Worm (Caenorhabditis elegans): ENCODE measurements around the gene C56G2.9.

Gene C56G2.9

ce11 chrIII:6312244-6312643 lies 30.9 kb downstream of the C56G2.9 start:
- no peak for TF ChIP-seq sea-2 (GFP tag; optimal IDR thresholded peaks at IDR 0.05)
- TF ChIP-seq ceh-16 (tag; optimal IDR thresholded peaks at IDR 0.05): no peak
- no peak for TF ChIP-seq nhr-67 (tag; optimal IDR thresholded peaks at IDR 0.05)
- no peak for TF ChIP-seq eor-1 (tag; optimal IDR thresholded peaks at IDR 0.05)
- no peak for TF ChIP-seq nhr-77 (tag; optimal IDR thresholded peaks at IDR 0.05)
- TF ChIP-seq jun-1 (tag; optimal IDR thresholded peaks at IDR 0.05): no peak
- no peak for TF ChIP-seq zag-1 (tag; optimal IDR thresholded peaks at IDR 0.05)
- no peak for TF ChIP-seq nhr-28 (tag; optimal IDR thresholded peaks at IDR 0.05)
- TF ChIP-seq nhr-43 (tag; optimal IDR thresholded peaks at IDR 0.05; ENCODE audit: poor library complexity, severe bottlenecking): no peak
- no peak for TF ChIP-seq unc-39 (tag; optimal IDR thresholded peaks at IDR 0.05)
- no peak for TF ChIP-seq lsy-12 (tag; optimal IDR thresholded peaks at IDR 0.05)
- TF ChIP-seq ceh-82 (tag; optimal IDR thresholded peaks at IDR 0.05): no peak
- TF ChIP-seq lin-39 (tag; optimal IDR thresholded peaks at IDR 0.05): no peak
- no peak for TF ChIP-seq aly-2 (tag; optimal IDR thresholded peaks at IDR 0.05)
- no peak for TF ChIP-seq ztf-11 (tag; optimal IDR thresholded peaks at IDR 0.05)
- TF ChIP-seq nhr-76 (tag; optimal IDR thresholded peaks at IDR 0.05): no peak
- no peak for TF ChIP-seq nfya-1 (tag; optimal IDR thresholded peaks at IDR 0.05; ENCODE audit: insufficient read depth)

ce11 chrIII:6311452-6311851 lies 31.7 kb downstream of the C56G2.9 start:
- no peak for TF ChIP-seq elt-2 (tag; optimal IDR thresholded peaks at IDR 0.05)
- TF ChIP-seq fkh-2 (tag; optimal IDR thresholded peaks at IDR 0.05): no peak
- TF ChIP-seq ceh-82 (tag; optimal IDR thresholded peaks at IDR 0.05): no peak
- TF ChIP-seq lin-39 (tag; optimal IDR thresholded peaks at IDR 0.05): peak; percentile 26
- TF ChIP-seq tbx-2 (tag; optimal IDR thresholded peaks at IDR 0.05): no peak

- TF ChIP-seq fkh-10 (GFP tag; optimal IDR thresholded peaks at IDR 0.05) (peak; percentile 43), lin-39 (tag; optimal IDR thresholded peaks at IDR 0.05) (no peak)
These were observed 32.8 kb downstream of the C56G2.9 start for ce11 chrIII:6310352-6310751.

ce11 chrIII:6309066-6309465 lies 34.1 kb downstream of the C56G2.9 start, which contains the start of gene gar-2:
gar-2 (plus strand) TSS chrIII:6309366.
- TF ChIP-seq jun-1 (tag; optimal IDR thresholded peaks at IDR 0.05) (no peak), pha-4 (tag; optimal IDR thresholded peaks at IDR 0.05) (no peak), unc-62 (GFP tag; optimal IDR thresholded peaks at IDR 0.05) (no peak)

ce11 chrIII:6307832-6308231 lies 35.3 kb downstream of the C56G2.9 start:
- TF ChIP-seq ceh-28 (tag; optimal IDR thresholded peaks at IDR 0.05) (no peak), unc-62 (GFP tag; optimal IDR thresholded peaks at IDR 0.05) (no peak), elt-3 (tag; optimal IDR thresholded peaks at IDR 0.05) (no peak), elt-1 (tag; optimal IDR thresholded peaks at IDR 0.05) (peak; percentile 67), fkh-10 (GFP tag; optimal IDR thresholded peaks at IDR 0.05) (peak; percentile 22), R02D3.7 (tag; optimal IDR thresholded peaks at IDR 0.05) (no peak), tbx-2 (tag; optimal IDR thresholded peaks at IDR 0.05) (no peak), nhr-67 (tag; optimal IDR thresholded peaks at IDR 0.05) (no peak), ama-1 (optimal IDR thresholded peaks at IDR 0.05) (no peak), zag-1 (tag; optimal IDR thresholded peaks at IDR 0.05) (no peak), daf-12 (tag; optimal IDR thresholded peaks at IDR 0.05) (no peak), nfya-1 (tag; optimal IDR thresholded peaks at IDR 0.05; ENCODE audit: insufficient read depth) (peak; percentile 41), fkh-2 (tag; optimal IDR thresholded peaks at IDR 0.05) (no peak), lin-39 (tag; optimal IDR thresholded peaks at IDR 0.05) (no peak)

- no peak for TF ChIP-seq ZK546.5 (tag; optimal IDR thresholded peaks at IDR 0.05)
- no peak for TF ChIP-seq ama-1 (optimal IDR thresholded peaks at IDR 0.05)
- no peak for TF ChIP-seq lin-39 (tag; optimal IDR thresholded peaks at IDR 0.05)
- TF ChIP-seq pqm-1 (tag; optimal IDR thresholded peaks at IDR 0.05): no peak
- no peak for TF ChIP-seq nhr-77 (tag; optimal IDR thresholded peaks at IDR 0.05)
- no peak for TF ChIP-seq lin-15B (tag; optimal IDR thresholded peaks at IDR 0.05)
- no peak for TF ChIP-seq nhr-67 (tag; optimal IDR thresholded peaks at IDR 0.05)
- no peak for TF ChIP-seq nhr-23 (tag; optimal IDR thresholded peaks at IDR 0.05)
- TF ChIP-seq ztf-11 (tag; optimal IDR thresholded peaks at IDR 0.05): no peak
- TF ChIP-seq nfya-1 (tag; optimal IDR thresholded peaks at IDR 0.05; ENCODE audit: insufficient read depth): no peak
- no peak for TF ChIP-seq elt-2 (tag; optimal IDR thresholded peaks at IDR 0.05)
- TF ChIP-seq elt-1 (tag; optimal IDR thresholded peaks at IDR 0.05): no peak
- no peak for TF ChIP-seq hmg-11 (tag; optimal IDR thresholded peaks at IDR 0.05)
- no peak for TF ChIP-seq fkh-2 (tag; optimal IDR thresholded peaks at IDR 0.05)
These were observed 39.3 kb downstream of the C56G2.9 start for ce11 chrIII:6303787-6304186.
